Fruit fly (Drosophila melanogaster) whole organism, wandering third instar larva: Measurements from ENCODE around the gene Sdr.

ENCODE experiments used
- Abd-B ChIP-seq: fragments of >200 bp; optimal IDR thresholded peaks from 2 replicates; lab custom pipeline; 2017; ENCODE audit warnings: missing biosample characterization, missing genetic modification characterization
- CG32264 ChIP-seq: fragments of 200-800 bp; sonication (Bioruptor generic); optimal IDR thresholded peaks from 2 replicates; lab custom pipeline; 2016; ENCODE audit warnings: missing biosample characterization, missing genetic modification characterization
- CG9705 ChIP-seq: fragments of 200-800 bp; sonication (Bioruptor generic); optimal IDR thresholded peaks from 2 replicates; lab custom pipeline; 2018; ENCODE audit warnings: missing biosample characterization, mild to moderate bottlenecking, missing genetic modification characterization
- Dfd ChIP-seq: fragments of >200 bp; optimal IDR thresholded peaks from 2 replicates; lab custom pipeline; 2017; ENCODE audit warnings: missing biosample characterization, missing genetic modification characterization
- Dif ChIP-seq: fragments of 200-275, 200-300 bp; sonication (Bioruptor generic); optimal IDR thresholded peaks from 2 replicates; lab custom pipeline; 2018; ENCODE audit warnings: missing biosample characterization, missing genetic modification characterization; ENCODE audit not compliant: partially characterized antibody
- HLH106 ChIP-seq: fragments of 200-800 bp; optimal IDR thresholded peaks from 3 replicates; lab custom pipeline; 2019; ENCODE audit warnings: missing biosample characterization, mild to moderate bottlenecking, missing genetic modification characterization, moderate library complexity
- Hr83 ChIP-seq: fragments of 200-300 bp; sonication (Bioruptor generic); optimal IDR thresholded peaks from 2 replicates; lab custom pipeline; 2016; ENCODE audit warnings: missing biosample characterization, mild to moderate bottlenecking, missing genetic modification characterization, moderate library complexity; ENCODE audit not compliant: poor library complexity, severe bottlenecking
- Jra ChIP-seq: sonication (Bioruptor generic); optimal IDR thresholded peaks from 2 replicates; lab custom pipeline; 2016; ENCODE audit warnings: missing biosample characterization, missing genetic modification characterization
- Myc ChIP-seq: fragments of >200 bp; optimal IDR thresholded peaks from 2 replicates; lab custom pipeline; 2017
- N ChIP-seq: fragments of >200 bp; optimal IDR thresholded peaks from 2 replicates; lab custom pipeline; 2018; ENCODE audit warnings: missing biosample characterization, missing external identifiers, missing genetic modification characterization
- OdsH ChIP-seq: fragments of 200-800 bp; sonication (Bioruptor generic); optimal IDR thresholded peaks from 2 replicates; lab custom pipeline; 2016; ENCODE audit warnings: missing biosample characterization, mild to moderate bottlenecking, missing genetic modification characterization
- Rel ChIP-seq, 2 experiments: fragments of 200-800 bp; sonication (Bioruptor generic) in 1 of 2; optimal IDR thresholded peaks; 2 replicates in 1 of 2; 3 replicates in 1 of 2; lab custom pipeline; 2016 to 2019; ENCODE audit warnings: mild to moderate bottlenecking in 2 of 2, missing biosample characterization in 2 of 2, missing genetic modification characterization in 2 of 2, moderate library complexity in 1 of 2
- Sp1 ChIP-seq: fragments of 200-800 bp; sonication (Bioruptor generic); optimal IDR thresholded peaks from 3 replicates; lab custom pipeline; 2019; ENCODE audit warnings: missing biosample characterization, mild to moderate bottlenecking, missing genetic modification characterization, moderate library complexity
- br ChIP-seq: fragments of 200-800 bp; sonication (Bioruptor generic); optimal IDR thresholded peaks from 2 replicates; lab custom pipeline; 2016; ENCODE audit warnings: missing biosample characterization, missing genetic modification characterization
- brk ChIP-seq: fragments of 200-800 bp; sonication (Bioruptor generic); optimal IDR thresholded peaks from 2 replicates; lab custom pipeline; 2016; ENCODE audit warnings: missing biosample characterization, mild to moderate bottlenecking, missing genetic modification characterization
- dl ChIP-seq, 2 experiments: fragments of 175-275, 200-275 bp in 1 of 2; fragments of 200-275 bp in 1 of 2; sonication (Bioruptor generic); optimal IDR thresholded peaks; lab custom pipeline; 2018; ENCODE audit warnings: mild to moderate bottlenecking in 2 of 2, missing biosample characterization in 2 of 2, missing genetic modification characterization in 2 of 2, moderate library complexity in 2 of 2; ENCODE audit not compliant: partially characterized antibody in 2 of 2, insufficient read depth in 1 of 2
- dmrt93B ChIP-seq: fragments of 200-800 bp; sonication (Bioruptor generic); optimal IDR thresholded peaks from 2 replicates; lab custom pipeline; 2018; ENCODE audit warnings: missing biosample characterization, mild to moderate bottlenecking, missing genetic modification characterization
- dsf ChIP-seq: sonication (Bioruptor generic); optimal IDR thresholded peaks from 2 replicates; lab custom pipeline; 2016; ENCODE audit warnings: missing biosample characterization, missing genetic modification characterization, borderline replicate concordance
- ey ChIP-seq: fragments of 200-800 bp; sonication (Bioruptor generic); optimal IDR thresholded peaks from 2 replicates; lab custom pipeline; 2016; ENCODE audit warnings: missing biosample characterization, missing genetic modification characterization
- foxo ChIP-seq, 2 experiments: fragments of 200-800 bp; sonication (Bioruptor generic); optimal IDR thresholded peaks; 2 replicates in 1 of 2; 3 replicates in 1 of 2; lab custom pipeline; 2016 to 2017; ENCODE audit warnings: missing biosample characterization in 2 of 2, missing genetic modification characterization in 2 of 2
- h ChIP-seq: fragments of 200-800 bp; sonication (Bioruptor generic); optimal IDR thresholded peaks from 3 replicates; lab custom pipeline; 2016; ENCODE audit warnings: missing biosample characterization, mild to moderate bottlenecking, missing genetic modification characterization
- pan ChIP-seq: fragments of >200 bp; optimal IDR thresholded peaks from 2 replicates; lab custom pipeline; 2017
- psq ChIP-seq: fragments of 200-800 bp; sonication (Bioruptor generic); optimal IDR thresholded peaks from 3 replicates; lab custom pipeline; 2017; ENCODE audit warnings: missing biosample characterization, mild to moderate bottlenecking, missing genetic modification characterization, moderate library complexity
- rgr ChIP-seq: fragments of 200-800 bp; sonication (Bioruptor generic); optimal IDR thresholded peaks from 3 replicates; lab custom pipeline; 2016; ENCODE audit warnings: missing biosample characterization, mild to moderate bottlenecking, missing genetic modification characterization
- sage ChIP-seq: fragments of 200-800 bp; sonication (Bioruptor generic); optimal IDR thresholded peaks from 2 replicates; lab custom pipeline; 2016; ENCODE audit warnings: missing biosample characterization, mild to moderate bottlenecking, missing genetic modification characterization
- sv ChIP-seq: fragments of 200-800 bp; sonication (Bioruptor generic); optimal IDR thresholded peaks from 3 replicates; lab custom pipeline; 2016; ENCODE audit warnings: missing biosample characterization, missing genetic modification characterization
- usp ChIP-seq: fragments of >200 bp; optimal IDR thresholded peaks from 2 replicates; lab custom pipeline; 2017; ENCODE audit warnings: missing biosample characterization, missing genetic modification characterization
- woc ChIP-seq: sonication (Bioruptor generic); optimal IDR thresholded peaks from 2 replicates; lab custom pipeline; 2016; ENCODE audit warnings: missing biosample characterization, mild to moderate bottlenecking, missing genetic modification characterization

Gene Sdr

dm6 chr3R:14894783-14894883, 23.8 kb upstream of the Sdr start, which contains the start of gene CG14860:
Gene CG14860 (plus strand): TSS chr3R:14894784.
- TF ChIP-seq Dfd = no peak
- TF ChIP-seq Dif = no peak
- TF ChIP-seq pan (lab: Kevin White, UChicago) = no peak
- no peak for TF ChIP-seq rgr (GFP tag; lab: Kevin White, UChicago)
- no peak for TF ChIP-seq ey
- TF ChIP-seq brk (GFP tag; lab: Kevin White, UChicago) = no peak
- TF ChIP-seq br = no peak
- TF ChIP-seq dsf (GFP tag; lab: Kevin White, UChicago) = no peak
- no peak for TF ChIP-seq dl (GFP tag; optimal IDR thresholded peaks at IDR 0.05; lab: Kevin White, UChicago; ENCODE audit: insufficient read depth in 1 of 2, partially characterized antibody in 2 of 2)
- TF ChIP-seq Hr83 (GFP tag; lab: Kevin White, UChicago) = no peak
- no peak for TF ChIP-seq N (GFP tag; lab: Kevin White, UChicago)
- TF ChIP-seq sage (GFP tag; lab: Kevin White, UChicago) = no peak
- TF ChIP-seq HLH106 (tag; lab: Kevin White, UChicago) = no peak
- TF ChIP-seq Abd-B (GFP tag; lab: Kevin White, UChicago) = no peak
- TF ChIP-seq dmrt93B = no peak
- TF ChIP-seq Myc (lab: Kevin White, UChicago) = no peak
- TF ChIP-seq sv (GFP tag; lab: Kevin White, UChicago) = no peak
- TF ChIP-seq Jra = no peak
- no peak for TF ChIP-seq OdsH (GFP tag; lab: Kevin White, UChicago)

- TF ChIP-seq Myc (lab: Kevin White, UChicago) = peak; percentile 53
- peak; percentile 15 for TF ChIP-seq dmrt93B
- peak in 1 of 2 experiments; percentile 84 for TF ChIP-seq foxo (GFP tag; optimal IDR thresholded peaks at IDR 0.05; lab: Kevin White, UChicago)
- no peak for TF ChIP-seq Jra
- no peak for TF ChIP-seq Abd-B (GFP tag; lab: Kevin White, UChicago)
- peak; percentile 61 for TF ChIP-seq rgr (GFP tag; lab: Kevin White, UChicago)
- peak; percentile 58 for TF ChIP-seq Sp1 (GFP tag; lab: Kevin White, UChicago)
- TF ChIP-seq usp (GFP tag; lab: Kevin White, UChicago) = no peak
- TF ChIP-seq OdsH (GFP tag; lab: Kevin White, UChicago) = peak; percentile 16
- TF ChIP-seq psq (GFP tag; lab: Kevin White, UChicago) = peak; percentile 62
- peak; percentile 88 for TF ChIP-seq HLH106 (tag; lab: Kevin White, UChicago)
- TF ChIP-seq N (GFP tag; lab: Kevin White, UChicago) = no peak
- TF ChIP-seq br = no peak
- TF ChIP-seq h (GFP tag; lab: Kevin White, UChicago) = peak; percentile 25
- peak; percentile 61 for TF ChIP-seq woc (GFP tag; lab: Kevin White, UChicago)
- TF ChIP-seq Hr83 (GFP tag; lab: Kevin White, UChicago) = peak; percentile 12
Observed at dm6 chr3R:14898280-14898756, 20.1 kb upstream of the Sdr start, which contains the start of the genes Nup93-2 and CG3817. Gene Nup93-2 (minus strand): TSS chr3R:14898372. Gene CG3817 (plus strand): TSS chr3R:14898739.

- no peak for TF ChIP-seq pan (lab: Kevin White, UChicago)
- TF ChIP-seq sv (GFP tag; lab: Kevin White, UChicago) = no peak
- TF ChIP-seq usp (GFP tag; lab: Kevin White, UChicago) = no peak
- no peak for TF ChIP-seq psq (GFP tag; lab: Kevin White, UChicago)
- TF ChIP-seq dl (GFP tag; optimal IDR thresholded peaks at IDR 0.05; lab: Kevin White, UChicago; ENCODE audit: insufficient read depth in 1 of 2, partially characterized antibody in 2 of 2) = no peak
- TF ChIP-seq CG32264 (GFP tag; lab: Kevin White, UChicago) = no peak
- TF ChIP-seq Myc (lab: Kevin White, UChicago) = no peak
Observed at dm6 chr3R:14900177-14900576, 18.3 kb upstream of the Sdr start, which contains the start of gene VhaPPA1-2. Gene VhaPPA1-2 (minus strand): TSS chr3R:14900277.

dm6 chr3R:14901408-14902352, 16.7 kb upstream of the Sdr start, which contains the start of gene RpS5b:
Gene RpS5b (minus strand): TSS chr3R:14901563.
- TF ChIP-seq HLH106 (tag; lab: Kevin White, UChicago) (peak; percentile 27), br (no peak), dsf (GFP tag; lab: Kevin White, UChicago) (no peak), CG9705 (GFP tag; lab: Kevin White, UChicago) (peak; percentile 42), Rel (GFP tag; optimal IDR thresholded peaks at IDR 0.05; lab: Kevin White, UChicago) (no peak), Rel (tag; optimal IDR thresholded peaks at IDR 0.05; lab: Kevin White, UChicago) (peak; percentile 7), h (GFP tag; lab: Kevin White, UChicago) (peak; percentile 30), dmrt93B (peak; percentile 25), rgr (GFP tag; lab: Kevin White, UChicago) (peak; percentile 9), psq (GFP tag; lab: Kevin White, UChicago) (peak; percentile 26)
